In the genomic region with DNA sequence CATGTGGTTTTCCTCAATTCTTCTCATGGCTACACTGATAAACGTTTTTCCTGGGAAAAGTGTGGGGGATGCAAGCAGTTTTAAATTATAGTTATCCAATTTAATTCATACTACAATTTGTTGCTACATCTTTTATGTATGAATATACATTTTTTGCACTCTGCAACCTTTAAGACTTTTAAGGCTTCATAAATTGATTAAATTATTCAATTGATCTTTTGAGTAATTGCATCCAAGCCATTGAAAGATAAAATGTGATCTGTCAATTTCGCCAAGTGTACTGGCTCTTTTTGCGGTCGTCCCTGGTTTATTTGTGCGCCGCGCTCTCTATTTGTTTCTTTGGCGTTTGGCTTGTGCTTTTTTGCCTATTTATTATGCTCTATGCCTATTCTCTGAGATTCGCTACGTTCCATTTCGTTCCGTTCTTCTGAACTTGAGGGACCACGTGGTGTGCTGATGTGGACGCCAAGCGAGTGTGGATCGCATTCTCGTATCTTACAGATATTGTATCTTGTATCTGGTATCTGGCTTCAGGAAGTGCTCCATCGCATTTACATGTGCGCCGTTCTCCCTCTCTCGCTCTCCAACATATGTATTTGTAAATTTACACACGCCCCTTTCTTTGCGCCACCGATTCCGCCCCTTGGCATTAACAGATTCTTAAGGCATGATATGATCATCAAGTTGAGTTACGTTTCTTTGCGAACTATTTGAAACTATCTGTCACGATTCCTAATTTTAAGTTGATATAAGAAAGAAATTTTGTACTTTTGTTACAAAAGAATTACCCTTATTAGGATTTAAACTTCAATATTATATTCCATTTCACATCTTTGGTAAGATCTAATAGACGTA, we compare ENCODE assay signal across 1 fruit fly cellular context.
TF ChIP-seq lines count a peak whose summit lies in the region.

No protein-coding gene starts in this region.

TF ChIP-seq in whole organism, embryonic, 481 proteins besides CTCF, POLR2A, EP300 and RAD21 (continued from another document and continues in another):
- TF ChIP-seq CG3065 (GFP tag; optimal IDR thresholded peaks at IDR 0.05; lab: Kevin White, UChicago) (no peak), sqz (GFP tag; optimal IDR thresholded peaks at IDR 0.05; lab: Kevin White, UChicago) (peak; percentile 44), bab2 (GFP tag; optimal IDR thresholded peaks at IDR 0.05; lab: Kevin White, UChicago) (peak; percentile 79), CG18011 (GFP tag; optimal IDR thresholded peaks at IDR 0.05; lab: Kevin White, UChicago) (peak; percentile 75), CG11504 (tag; optimal IDR thresholded peaks at IDR 0.05; lab: Kevin White, UChicago) (peak; percentile 85), Meics (GFP tag; optimal IDR thresholded peaks at IDR 0.05; lab: Kevin White, UChicago) (peak; percentile 93), hbn (GFP tag; IDR thresholded peaks at IDR 0.05; lab: Robert Waterston, UW; ENCODE audit: partially characterized antibody) (no peak; the same call in 1 of the 2 replicates), Usf (GFP tag; optimal IDR thresholded peaks at IDR 0.05; lab: Kevin White, UChicago) (peak; percentile 58), az2 (GFP tag; optimal IDR thresholded peaks at IDR 0.05; lab: Kevin White, UChicago) (peak; percentile 72), Bteb2 (GFP tag; optimal IDR thresholded peaks at IDR 0.05; lab: Kevin White, UChicago) (peak; percentile 93), CG2202 (tag; optimal IDR thresholded peaks at IDR 0.05; lab: Kevin White, UChicago) (no peak), Sox102F (GFP tag; optimal IDR thresholded peaks at IDR 0.05; lab: Kevin White, UChicago) (peak; percentile 76), shn (GFP tag; optimal IDR thresholded peaks at IDR 0.05; lab: Kevin White, UChicago) (peak; percentile 90), pzg (GFP tag; optimal IDR thresholded peaks at IDR 0.05; lab: Kevin White, UChicago) (peak; percentile 4), Ravus (GFP tag; IDR thresholded peaks at IDR 0.05; lab: Robert Waterston, UW) (peak; percentile 76), mld (GFP tag; IDR thresholded peaks at IDR 0.05; lab: Robert Waterston, UW; ENCODE audit: partially characterized antibody) (no peak), rib (GFP tag; IDR thresholded peaks at IDR 0.05; lab: Robert Waterston, UW) (peak; percentile 91; the same call in 1 of the 2 replicates), kni (GFP tag; optimal IDR thresholded peaks at IDR 0.05; lab: Kevin White, UChicago) (no peak), CG10462 (GFP tag; optimal IDR thresholded peaks at IDR 0.05; lab: Kevin White, UChicago) (peak; percentile 22), PHDP (tag; optimal IDR thresholded peaks at IDR 0.05; lab: Kevin White, UChicago) (peak; percentile 88), wor (GFP tag; IDR thresholded peaks at IDR 0.05; lab: Robert Waterston, UW) (peak; percentile 59; the same call in 1 of the 2 replicates), CG18599 (GFP tag; optimal IDR thresholded peaks at IDR 0.05; lab: Kevin White, UChicago) (peak; percentile 90), zen2 (GFP tag; IDR thresholded peaks at IDR 0.05; lab: Robert Waterston, UW; ENCODE audit: partially characterized antibody) (no peak), CoRest (tag; optimal IDR thresholded peaks at IDR 0.05; lab: Kevin White, UChicago) (peak; percentile 93), cad (GFP tag; optimal IDR thresholded peaks at IDR 0.05; lab: Kevin White, UChicago) (no peak), repo (GFP tag; optimal IDR thresholded peaks at IDR 0.05; lab: Kevin White, UChicago) (peak; percentile 66), Gug (GFP tag; IDR thresholded peaks at IDR 0.05; lab: Robert Waterston, UW) (peak; percentile 84), scrt (GFP tag; optimal IDR thresholded peaks at IDR 0.05; lab: Kevin White, UChicago) (peak; percentile 86), CG30020 (tag; optimal IDR thresholded peaks at IDR 0.05; lab: Kevin White, UChicago) (peak; percentile 18), CG12659 (GFP tag; optimal IDR thresholded peaks at IDR 0.05; lab: Kevin White, UChicago) (peak; percentile 92), fu2 (GFP tag; optimal IDR thresholded peaks at IDR 0.05; lab: Kevin White, UChicago) (peak; percentile 91), Med (GFP tag; lab: Kevin White, UChicago) (peak; percentile 98), CG9817 (tag; optimal IDR thresholded peaks at IDR 0.05; lab: Kevin White, UChicago) (peak; percentile 91), luna (GFP tag; optimal IDR thresholded peaks at IDR 0.05; lab: Kevin White, UChicago) (peak; percentile 87), tin (GFP tag; optimal IDR thresholded peaks at IDR 0.05; lab: Kevin White, UChicago) (peak; percentile 70), MTF-1 (GFP tag; optimal IDR thresholded peaks at IDR 0.05; lab: Kevin White, UChicago; ENCODE audit: borderline replicate concordance) (peak; percentile 48), YL-1 (GFP tag; optimal IDR thresholded peaks at IDR 0.05; lab: Kevin White, UChicago) (peak; percentile 11), Optix (GFP tag; IDR thresholded peaks at IDR 0.05; lab: Robert Waterston, UW) (0 out of 3 replicates have a peak, but pooled peaks have one; percentile 13), chm (GFP tag; IDR thresholded peaks at IDR 0.05; lab: Robert Waterston, UW) (no peak), ken (GFP tag; IDR thresholded peaks at IDR 0.05; lab: Robert Waterston, UW) (peak; percentile 61; the same call in 2 of the 3 replicates), unc-4 (GFP tag; IDR thresholded peaks at IDR 0.05; lab: Robert Waterston, UW; ENCODE audit: partially characterized antibody) (no peak), CG6689 (GFP tag; IDR thresholded peaks at IDR 0.05; lab: Robert Waterston, UW) (peak; percentile 85; the same call in 1 of the 2 replicates), CG15696 (tag; optimal IDR thresholded peaks at IDR 0.05; lab: Kevin White, UChicago) (peak; percentile 39), Lpt (GFP tag; optimal IDR thresholded peaks at IDR 0.05; lab: Kevin White, UChicago) (no peak), pum (GFP tag; optimal IDR thresholded peaks at IDR 0.05; lab: Kevin White, UChicago) (peak; percentile 78), ranshi (GFP tag; IDR thresholded peaks at IDR 0.05; lab: Robert Waterston, UW) (peak; percentile 79), E2f2 (GFP tag; IDR thresholded peaks at IDR 0.05; lab: Robert Waterston, UW) (peak; percentile 67), ase (GFP tag; IDR thresholded peaks at IDR 0.05; lab: Robert Waterston, UW) (peak; percentile 70; the same call in 2 of the 3 replicates), CG32772 (GFP tag; IDR thresholded peaks at IDR 0.05; lab: Robert Waterston, UW) (peak; percentile 77), Nf-YB (GFP tag; optimal IDR thresholded peaks at IDR 0.05; lab: Kevin White, UChicago) (peak; percentile 63), CG8765 (GFP tag; IDR thresholded peaks at IDR 0.05; lab: Robert Waterston, UW) (peak; percentile 52; the same call in 1 of the 2 replicates), H15 (GFP tag; IDR thresholded peaks at IDR 0.05; lab: Robert Waterston, UW) (peak; percentile 80), Mad (GFP tag; optimal IDR thresholded peaks at IDR 0.05; lab: Kevin White, UChicago) (peak; percentile 74), bsh (GFP tag; optimal IDR thresholded peaks at IDR 0.05; lab: Kevin White, UChicago) (peak; percentile 43 to 84), CG12769 (tag; optimal IDR thresholded peaks at IDR 0.05; lab: Kevin White, UChicago) (peak; percentile 87), slbo (GFP tag; IDR thresholded peaks at IDR 0.05; lab: Robert Waterston, UW) (peak; percentile 96), sd (tag; optimal IDR thresholded peaks at IDR 0.05; lab: Kevin White, UChicago) (peak; percentile 46), nerfin-1 (tag; optimal IDR thresholded peaks at IDR 0.05; lab: Kevin White, UChicago) (no peak), CG12299 (tag; optimal IDR thresholded peaks at IDR 0.05; lab: Kevin White, UChicago) (peak; percentile 76), pan (optimal IDR thresholded peaks at IDR 0.05; lab: Kevin White, UChicago) (no peak), pan (GFP tag; optimal IDR thresholded peaks at IDR 0.05 in 1 of 2, IDR thresholded peaks at IDR 0.05 in 1 of 2) (peak in 1 of 2 experiments; percentile 85), psq (GFP tag; optimal IDR thresholded peaks at IDR 0.05; lab: Kevin White, UChicago) (peak; percentile 70), Nf-YA (GFP tag; IDR thresholded peaks at IDR 0.05; lab: Robert Waterston, UW) (no peak), HLH3B (GFP tag; IDR thresholded peaks at IDR 0.05; lab: Robert Waterston, UW) (peak; percentile 63; the same call in 1 of the 2 replicates), CG16779 (GFP tag; IDR thresholded peaks at IDR 0.05; lab: Robert Waterston, UW) (peak; percentile 66; the same call in 1 of the 2 replicates), maf-S (GFP tag; optimal IDR thresholded peaks at IDR 0.05; lab: Kevin White, UChicago) (peak; percentile 86), lab (GFP tag; optimal IDR thresholded peaks at IDR 0.05; lab: Kevin White, UChicago) (peak; percentile 93), CG17186 (GFP tag; optimal IDR thresholded peaks at IDR 0.05; lab: Kevin White, UChicago) (no peak), pho (GFP tag; optimal IDR thresholded peaks at IDR 0.05; lab: Kevin White, UChicago) (peak; percentile 94), CG11723 (GFP tag; optimal IDR thresholded peaks at IDR 0.05; lab: Kevin White, UChicago) (peak; percentile 53), Hmr (GFP tag; optimal IDR thresholded peaks at IDR 0.05; lab: Kevin White, UChicago) (peak; percentile 94), CG34376 (GFP tag; optimal IDR thresholded peaks at IDR 0.05; lab: Kevin White, UChicago) (peak; percentile 26), CG14014 (GFP tag; IDR thresholded peaks at IDR 0.05; lab: Robert Waterston, UW) (peak; percentile 89), bcd (GFP tag; optimal IDR thresholded peaks at IDR 0.05; lab: Kevin White, UChicago) (peak; percentile 89), sens (GFP tag; lab: Kevin White, UChicago) (peak; percentile 94), ap (GFP tag; IDR thresholded peaks at IDR 0.05; lab: Robert Waterston, UW) (peak; percentile 44; the same call in 1 of the 2 replicates), CG2129 (GFP tag; IDR thresholded peaks at IDR 0.05; lab: Robert Waterston, UW; ENCODE audit: partially characterized antibody) (no peak), CG1832 (GFP tag; optimal IDR thresholded peaks at IDR 0.05; lab: Kevin White, UChicago) (no peak), wdn (GFP tag; IDR thresholded peaks at IDR 0.05; lab: Robert Waterston, UW) (peak; percentile 91), Atf3 (GFP tag; optimal IDR thresholded peaks at IDR 0.05; lab: Kevin White, UChicago) (peak; percentile 43), HHEX (GFP tag; optimal IDR thresholded peaks at IDR 0.05; lab: Kevin White, UChicago) (peak; percentile 85), CG10979 (tag; optimal IDR thresholded peaks at IDR 0.05; lab: Kevin White, UChicago) (peak; percentile 28), MBD-R2 (GFP tag; IDR thresholded peaks at IDR 0.05; lab: Robert Waterston, UW) (peak; percentile 64; the same call in 1 of the 2 replicates), D19B (GFP tag; optimal IDR thresholded peaks at IDR 0.05; lab: Kevin White, UChicago) (peak; percentile 85), stc (GFP tag; IDR thresholded peaks at IDR 0.05; lab: Robert Waterston, UW) (peak; percentile 74; the same call in 1 of the 2 replicates), CG7928 (GFP tag; optimal IDR thresholded peaks at IDR 0.05; lab: Kevin White, UChicago) (peak; percentile 82), Adf1 (GFP tag; IDR thresholded peaks at IDR 0.05; lab: Robert Waterston, UW) (peak; percentile 75), sima (GFP tag; optimal IDR thresholded peaks at IDR 0.05; lab: Kevin White, UChicago) (peak; percentile 47), CG8281 (tag; optimal IDR thresholded peaks at IDR 0.05; lab: Kevin White, UChicago) (peak; percentile 59), CG11247 (GFP tag; IDR thresholded peaks at IDR 0.05; lab: Robert Waterston, UW) (peak; percentile 85), CG15479 (GFP tag; optimal IDR thresholded peaks at IDR 0.05; lab: Kevin White, UChicago) (no peak), Doc3 (GFP tag; IDR thresholded peaks at IDR 0.05; lab: Robert Waterston, UW; ENCODE audit: partially characterized antibody) (no peak), NK7.1 (GFP tag; optimal IDR thresholded peaks at IDR 0.05; lab: Kevin White, UChicago) (peak; percentile 42), Sry-β (GFP tag; optimal IDR thresholded peaks at IDR 0.05; lab: Kevin White, UChicago) (no peak), CG10565 (GFP tag; optimal IDR thresholded peaks at IDR 0.05; lab: Kevin White, UChicago) (no peak), salm (tag; optimal IDR thresholded peaks at IDR 0.05; lab: Kevin White, UChicago) (peak; percentile 52), twi (tag; optimal IDR thresholded peaks at IDR 0.05; lab: Kevin White, UChicago) (peak; percentile 13), Hand (GFP tag; optimal IDR thresholded peaks at IDR 0.05; lab: Kevin White, UChicago) (peak; percentile 86), CG12219 (GFP tag; optimal IDR thresholded peaks at IDR 0.05; lab: Kevin White, UChicago) (peak; percentile 66), so (GFP tag; IDR thresholded peaks at IDR 0.05; lab: Robert Waterston, UW) (peak; percentile 65; the same call in 2 of the 3 replicates), ATbp (GFP tag; optimal IDR thresholded peaks at IDR 0.05; lab: Kevin White, UChicago) (peak; percentile 63), slp2 (GFP tag; optimal IDR thresholded peaks at IDR 0.05; lab: Kevin White, UChicago) (peak; percentile 66), CG12104 (GFP tag; optimal IDR thresholded peaks at IDR 0.05; lab: Kevin White, UChicago) (peak; percentile 87), CG11695 (GFP tag; IDR thresholded peaks at IDR 0.05; lab: Robert Waterston, UW) (peak; percentile 94; the same call in 2 of the 3 replicates), CG9932 (GFP tag; IDR thresholded peaks at IDR 0.05; lab: Robert Waterston, UW) (peak; percentile 95), CG1233 (GFP tag; optimal IDR thresholded peaks at IDR 0.05; lab: Kevin White, UChicago) (peak; percentile 75), CG9215 (GFP tag; IDR thresholded peaks at IDR 0.05; lab: Robert Waterston, UW) (peak; percentile 93), CG4730 (GFP tag; IDR thresholded peaks at IDR 0.05; lab: Robert Waterston, UW) (peak; percentile 81), D (optimal IDR thresholded peaks at IDR 0.05; lab: Kevin White, UChicago) (no peak), D (GFP tag; optimal IDR thresholded peaks at IDR 0.05; lab: Kevin White, UChicago) (peak; percentile 17), NfI (GFP tag; optimal IDR thresholded peaks at IDR 0.05; lab: Kevin White, UChicago) (peak; percentile 87), CG2889 (GFP tag; IDR thresholded peaks at IDR 0.05; lab: Robert Waterston, UW) (peak; percentile 79), row (GFP tag; IDR thresholded peaks at IDR 0.05; lab: Robert Waterston, UW) (peak; percentile 88), Jarid2 (GFP tag; optimal IDR thresholded peaks at IDR 0.05; lab: Kevin White, UChicago) (peak; percentile 53), abd-A (tag; optimal IDR thresholded peaks at IDR 0.05; lab: Kevin White, UChicago) (no peak), oc (tag; optimal IDR thresholded peaks at IDR 0.05; lab: Kevin White, UChicago) (peak; percentile 9), H2.0 (GFP tag; IDR thresholded peaks at IDR 0.05; lab: Robert Waterston, UW) (peak; percentile 75), nau (GFP tag; optimal IDR thresholded peaks at IDR 0.05; lab: Kevin White, UChicago) (peak; percentile 73)
